Fruit fly (Drosophila melanogaster): ENCODE results near the gene sesB.

sesB gene

dm6 chrX:10744315-10744767 is 42.4 kb downstream of the sesB start, which contains the start of gene ras:
Gene ras (plus strand): TSS chrX:10744502.
- no peak; the same call in 2 of the 3 replicates for TF ChIP-seq eg (GFP tag; IDR thresholded peaks at IDR 0.05)
- no peak for TF ChIP-seq Sox15 (GFP tag; optimal IDR thresholded peaks at IDR 0.05)
- TF ChIP-seq fkh (GFP tag; optimal IDR thresholded peaks at IDR 0.05), result no peak
- TF ChIP-seq Eip78C (GFP tag), result peak; percentile 50
- no peak for TF ChIP-seq Sox102F (GFP tag; optimal IDR thresholded peaks at IDR 0.05)
- TF ChIP-seq dac (GFP tag; optimal IDR thresholded peaks at IDR 0.05), result no peak
- peak; percentile 11 for TF ChIP-seq CG6276 (GFP tag; optimal IDR thresholded peaks at IDR 0.05)
- TF ChIP-seq CG3032 (tag; optimal IDR thresholded peaks at IDR 0.05), result no peak
- no peak for TF ChIP-seq Lpt (GFP tag; optimal IDR thresholded peaks at IDR 0.05)
- TF ChIP-seq topi (GFP tag; optimal IDR thresholded peaks at IDR 0.05), result no peak
- no peak for TF ChIP-seq OdsH (GFP tag; optimal IDR thresholded peaks at IDR 0.05)
- TF ChIP-seq CG1621 (tag; optimal IDR thresholded peaks at IDR 0.05), result no peak
- no peak for TF ChIP-seq vri (GFP tag; optimal IDR thresholded peaks at IDR 0.05)
- no peak for TF ChIP-seq Blimp-1 (GFP tag; optimal IDR thresholded peaks at IDR 0.05)

- TF ChIP-seq CG8119 (GFP tag; IDR thresholded peaks at IDR 0.05) (peak; percentile 33; the same call in 1 of the 3 replicates), fkh (GFP tag; optimal IDR thresholded peaks at IDR 0.05) (no peak)
These were observed 42.9 kb downstream of the sesB start for dm6 chrX:10743825-10744224.

dm6 chrX:10742578-10742976 is 44.2 kb downstream of the sesB start:
- no peak for TF ChIP-seq Ets96B (tag; optimal IDR thresholded peaks at IDR 0.05)
- TF ChIP-seq CG34406 (GFP tag; optimal IDR thresholded peaks at IDR 0.05), result no peak
- no peak for TF ChIP-seq fd85E (GFP tag; optimal IDR thresholded peaks at IDR 0.05)
- no peak for TF ChIP-seq Ets21C (GFP tag; optimal IDR thresholded peaks at IDR 0.05)
- peak; percentile 36 for TF ChIP-seq vri (GFP tag; optimal IDR thresholded peaks at IDR 0.05)
- TF ChIP-seq CG15336 (GFP tag; IDR thresholded peaks at IDR 0.05), result 0 out of 2 replicates have a peak, but pooled peaks have one; percentile 16
- TF ChIP-seq acj6 (GFP tag; optimal IDR thresholded peaks at IDR 0.05), result no peak
- TF ChIP-seq Eip93F (GFP tag; optimal IDR thresholded peaks at IDR 0.05), result no peak
- no peak for TF ChIP-seq CG10669 (GFP tag; optimal IDR thresholded peaks at IDR 0.05)
- TF ChIP-seq Sox14 (GFP tag; optimal IDR thresholded peaks at IDR 0.05), result no peak
- peak; percentile 76 for TF ChIP-seq eg (GFP tag; IDR thresholded peaks at IDR 0.05)
- TF ChIP-seq net (GFP tag; optimal IDR thresholded peaks at IDR 0.05), result no peak
- TF ChIP-seq CG8319 (GFP tag; optimal IDR thresholded peaks at IDR 0.05), result no peak
- TF ChIP-seq fkh (GFP tag; optimal IDR thresholded peaks at IDR 0.05), result peak; percentile 36
- TF ChIP-seq CG16779 (tag; optimal IDR thresholded peaks at IDR 0.05), result no peak
- TF ChIP-seq Sox102F (GFP tag; optimal IDR thresholded peaks at IDR 0.05), result no peak
- TF ChIP-seq CG6854 (GFP tag; optimal IDR thresholded peaks at IDR 0.05), result no peak
- no peak for TF ChIP-seq CG11762 (GFP tag; optimal IDR thresholded peaks at IDR 0.05; ENCODE audit: insufficient read depth)
- TF ChIP-seq achi (GFP tag; optimal IDR thresholded peaks at IDR 0.05), result no peak
- TF ChIP-seq CG9139 (GFP tag; optimal IDR thresholded peaks at IDR 0.05), result peak; percentile 17
- TF ChIP-seq OdsH (GFP tag; optimal IDR thresholded peaks at IDR 0.05), result no peak
- TF ChIP-seq CG11294 (GFP tag; IDR thresholded peaks at IDR 0.05), result no peak
- TF ChIP-seq CG6163 (GFP tag; IDR thresholded peaks at IDR 0.05), result peak; percentile 52; the same call in 2 of the 3 replicates
- no peak for TF ChIP-seq esn (GFP tag; optimal IDR thresholded peaks at IDR 0.05)
- TF ChIP-seq pdm3 (GFP tag; optimal IDR thresholded peaks at IDR 0.05), result no peak
- TF ChIP-seq CG32006 (GFP tag; optimal IDR thresholded peaks at IDR 0.05), result no peak
- no peak for TF ChIP-seq svp (GFP tag)
- peak; percentile 4 for TF ChIP-seq CG6808 (GFP tag; optimal IDR thresholded peaks at IDR 0.05)
- TF ChIP-seq cyc (GFP tag; optimal IDR thresholded peaks at IDR 0.05), result no peak
- TF ChIP-seq CG31627 (GFP tag; optimal IDR thresholded peaks at IDR 0.05), result no peak
- TF ChIP-seq CG8119 (GFP tag; IDR thresholded peaks at IDR 0.05), result 0 out of 3 replicates have a peak, but pooled peaks have one; percentile 20
- no peak for TF ChIP-seq CG3919 (GFP tag; optimal IDR thresholded peaks at IDR 0.05)
- no peak for TF ChIP-seq topi (GFP tag; optimal IDR thresholded peaks at IDR 0.05)
- TF ChIP-seq CG6792 (GFP tag; optimal IDR thresholded peaks at IDR 0.05), result no peak
- no peak for TF ChIP-seq salr (GFP tag; optimal IDR thresholded peaks at IDR 0.05)
- no peak for TF ChIP-seq Blimp-1 (GFP tag; optimal IDR thresholded peaks at IDR 0.05)
- TF ChIP-seq spab (GFP tag; optimal IDR thresholded peaks at IDR 0.05), result no peak
- no peak for TF ChIP-seq CG8632 (GFP tag; optimal IDR thresholded peaks at IDR 0.05)
- no peak for TF ChIP-seq Hr38 (GFP tag; optimal IDR thresholded peaks at IDR 0.05)
- peak; percentile 56 for TF ChIP-seq CG6276 (GFP tag; optimal IDR thresholded peaks at IDR 0.05)
- TF ChIP-seq Eip75B (GFP tag; optimal IDR thresholded peaks at IDR 0.05), result no peak
- TF ChIP-seq CG1621 (tag; optimal IDR thresholded peaks at IDR 0.05), result no peak
